Fruit fly (Drosophila melanogaster) whole organism, embryonic: ENCODE measurements around the gene mRpS2.

Experiments
- Abd-B ChIP-seq: fragments of 200-800 bp; sonication (Bioruptor generic); optimal IDR thresholded peaks from 2 replicates; lab custom pipeline; 2018; ENCODE audit warnings: missing biosample characterization, mild to moderate bottlenecking, missing genetic modification characterization, moderate library complexity
- CG11504 ChIP-seq: fragments of 200-800 bp; sonication (Bioruptor generic); optimal IDR thresholded peaks from 3 replicates; lab custom pipeline; 2019; ENCODE audit warnings: missing biosample characterization, mild to moderate bottlenecking, missing genetic modification characterization, moderate library complexity
- CG11695 ChIP-seq: fragments of 200-800 bp; sonication (Bioruptor generic); IDR thresholded peaks from 3 replicates; pipeline ENCODE4 v1.3.6; 2022; ENCODE audit warnings: missing biosample characterization, missing genetic modification characterization
- CG14667 ChIP-seq: fragments of 200-800 bp; sonication (Bioruptor generic); IDR thresholded peaks from 2 replicates; pipeline ENCODE4 v1.3.6; 2022; ENCODE audit warnings: missing biosample characterization, missing genetic modification characterization
- CG14860 ChIP-seq: fragments of 200-800 bp; sonication (Bioruptor generic); IDR thresholded peaks from 3 replicates; pipeline ENCODE4 v1.3.6; 2022; ENCODE audit warnings: missing biosample characterization, missing genetic modification characterization; ENCODE audit not compliant: partially characterized antibody
- CG15011 ChIP-seq: fragments of 200-800 bp; sonication (Bioruptor generic); optimal IDR thresholded peaks from 3 replicates; lab custom pipeline; 2018; ENCODE audit warnings: missing biosample characterization, mild to moderate bottlenecking, missing genetic modification characterization
- CG15696 ChIP-seq: fragments of 200-800 bp; sonication (Bioruptor generic); optimal IDR thresholded peaks from 2 replicates; lab custom pipeline; 2019; ENCODE audit warnings: missing biosample characterization, mild to moderate bottlenecking, missing genetic modification characterization, moderate library complexity
- CG16863 ChIP-seq: fragments of 200-800 bp; sonication (Bioruptor generic); optimal IDR thresholded peaks from 3 replicates; lab custom pipeline; 2016; ENCODE audit warnings: missing biosample characterization, missing genetic modification characterization
- CG17612 ChIP-seq: fragments of 200-800 bp; sonication (Bioruptor generic); IDR thresholded peaks from 2 replicates; pipeline ENCODE4 v1.3.6; 2022; ENCODE audit warnings: missing biosample characterization, missing genetic modification characterization
- CG17802 ChIP-seq: fragments of 200-800 bp; sonication (Bioruptor generic); optimal IDR thresholded peaks from 2 replicates; lab custom pipeline; 2018; ENCODE audit warnings: missing biosample characterization, mild to moderate bottlenecking, missing genetic modification characterization, moderate library complexity
- CG2712 ChIP-seq: fragments of 200-800 bp; optimal IDR thresholded peaks from 3 replicates; lab custom pipeline; 2019; ENCODE audit warnings: missing biosample characterization, mild to moderate bottlenecking, missing genetic modification characterization, moderate library complexity
- CG30403 ChIP-seq: fragments of 200-800 bp; sonication (Bioruptor generic); optimal IDR thresholded peaks from 3 replicates; lab custom pipeline; 2016; ENCODE audit warnings: missing biosample characterization, missing genetic modification characterization
- CG32772 ChIP-seq: fragments of 200-800 bp; sonication (Bioruptor generic); IDR thresholded peaks from 2 replicates; pipeline ENCODE4 v1.3.6; 2022; ENCODE audit warnings: missing biosample characterization, missing genetic modification characterization
- CG33213 ChIP-seq: fragments of 200-800 bp; sonication (Bioruptor generic); optimal IDR thresholded peaks from 3 replicates; lab custom pipeline; 2016; ENCODE audit warnings: missing biosample characterization, missing genetic modification characterization
- CG34422 ChIP-seq: fragments of 200-800 bp; sonication (Bioruptor generic); IDR thresholded peaks from 3 replicates; pipeline ENCODE4 v1.3.6; 2022; ENCODE audit warnings: missing biosample characterization, missing genetic modification characterization
- CG3838 ChIP-seq: fragments of 200-800 bp; sonication (Bioruptor generic); optimal IDR thresholded peaks from 3 replicates; lab custom pipeline; 2016; ENCODE audit warnings: missing biosample characterization, missing genetic modification characterization
- CG4282 ChIP-seq: fragments of 200-800 bp; sonication (Bioruptor generic); optimal IDR thresholded peaks from 2 replicates; lab custom pipeline; 2016; ENCODE audit warnings: missing biosample characterization, missing genetic modification characterization
- CG6254 ChIP-seq: fragments of 200-800 bp; sonication (Bioruptor generic); optimal IDR thresholded peaks from 3 replicates; lab custom pipeline; 2017; ENCODE audit warnings: mild to moderate bottlenecking, missing biosample characterization, missing genetic modification reagents, missing genetic modification characterization
- CG6654 ChIP-seq: fragments of 200-800 bp; sonication (Bioruptor generic); optimal IDR thresholded peaks from 2 replicates; lab custom pipeline; 2017; ENCODE audit warnings: missing biosample characterization, mild to moderate bottlenecking, missing genetic modification characterization
- CG7839 ChIP-seq: fragments of 200-800 bp; sonication (Bioruptor generic); optimal IDR thresholded peaks from 3 replicates; lab custom pipeline; 2018; ENCODE audit warnings: missing biosample characterization, mild to moderate bottlenecking, missing genetic modification characterization, moderate library complexity
- CG8478 ChIP-seq: fragments of >200 bp; optimal IDR thresholded peaks from 2 replicates; lab custom pipeline; 2018
- CG9215 ChIP-seq: fragments of 200-800 bp; sonication (Bioruptor generic); IDR thresholded peaks from 2 replicates; pipeline ENCODE4 v1.3.6; 2022; ENCODE audit warnings: missing biosample characterization, missing genetic modification characterization
- CG9797 ChIP-seq: fragments of 200-800 bp; sonication (Bioruptor generic); optimal IDR thresholded peaks from 3 replicates; lab custom pipeline; 2018; ENCODE audit warnings: missing biosample characterization, mild to moderate bottlenecking, missing genetic modification characterization
- CG9817 ChIP-seq: fragments of 200-800 bp; sonication (Bioruptor generic); optimal IDR thresholded peaks from 2 replicates; lab custom pipeline; 2018; ENCODE audit warnings: missing biosample characterization, mild to moderate bottlenecking, missing genetic modification characterization, moderate library complexity
- CHES-1-like ChIP-seq: fragments of 200-800 bp; sonication (Bioruptor generic); optimal IDR thresholded peaks from 2 replicates; lab custom pipeline; 2016; ENCODE audit warnings: missing biosample characterization, missing genetic modification characterization
- Gsc ChIP-seq: fragments of 200-800 bp; sonication (Bioruptor generic); IDR thresholded peaks from 2 replicates; pipeline ENCODE4 v1.3.6; 2022; ENCODE audit warnings: missing biosample characterization, missing genetic modification characterization
- Hr78 ChIP-seq, 2 experiments: fragments of 200-800 bp in 1 of 2; fragments of >200 bp in 1 of 2; sonication (Bioruptor generic) in 1 of 2; optimal IDR thresholded peaks; 2 replicates each; lab custom pipeline; 2017 to 2019; ENCODE audit warnings: missing biosample characterization in 2 of 2, missing genetic modification characterization in 2 of 2, mild to moderate bottlenecking in 1 of 2, moderate library complexity in 1 of 2
- Kr ChIP-seq: fragments of 200-800 bp; sonication (Bioruptor generic); optimal IDR thresholded peaks from 2 replicates; lab custom pipeline; 2017; ENCODE audit warnings: missing biosample characterization, mild to moderate bottlenecking, missing genetic modification characterization
- Meics ChIP-seq: fragments of 200-800 bp; sonication (Bioruptor generic); optimal IDR thresholded peaks from 2 replicates; lab custom pipeline; 2017; ENCODE audit warnings: missing biosample characterization, mild to moderate bottlenecking, missing genetic modification characterization
- NK7.1 ChIP-seq: fragments of 200-800 bp; sonication (Bioruptor generic); optimal IDR thresholded peaks from 3 replicates; lab custom pipeline; 2016; ENCODE audit warnings: missing biosample characterization, missing genetic modification characterization
- NfI ChIP-seq: fragments of 200-800 bp; sonication (Bioruptor generic); optimal IDR thresholded peaks from 3 replicates; lab custom pipeline; 2018; ENCODE audit warnings: missing biosample characterization, mild to moderate bottlenecking, missing genetic modification characterization, moderate library complexity
- Ravus ChIP-seq: fragments of 200-800 bp; sonication (Bioruptor generic); IDR thresholded peaks from 2 replicates; pipeline ENCODE4 v1.3.6; 2022; ENCODE audit warnings: missing biosample characterization, missing genetic modification characterization
- Rx ChIP-seq: fragments of 200-800 bp; sonication (Bioruptor generic); IDR thresholded peaks from 2 replicates; pipeline ENCODE4 v1.3.6; 2022; ENCODE audit warnings: missing biosample characterization, missing genetic modification characterization
- Sox100B ChIP-seq: fragments of 200-800 bp; sonication (Bioruptor generic); optimal IDR thresholded peaks from 3 replicates; lab custom pipeline; 2018; ENCODE audit warnings: missing biosample characterization, mild to moderate bottlenecking, missing genetic modification characterization
- ap ChIP-seq: fragments of 200-800 bp; sonication (Bioruptor generic); IDR thresholded peaks from 2 replicates; pipeline ENCODE4 v1.3.6; 2022; ENCODE audit warnings: missing biosample characterization, missing genetic modification characterization
- chinmo ChIP-seq: fragments of 200-800 bp; sonication (Bioruptor generic); IDR thresholded peaks from 4 replicates; pipeline ENCODE4 v1.3.6; 2022; ENCODE audit warnings: missing biosample characterization, missing genetic modification characterization; ENCODE audit not compliant: partially characterized antibody
- chm ChIP-seq: fragments of 200-800 bp; sonication (Bioruptor generic); IDR thresholded peaks from 2 replicates; pipeline ENCODE4 v1.3.6; 2022; ENCODE audit warnings: missing biosample characterization, missing genetic modification characterization
- croc ChIP-seq: fragments of 200-800 bp; sonication (Bioruptor generic); conservative IDR thresholded peaks from 3 replicates; pipeline ENCODE4 v1.3.6; 2022; ENCODE audit warnings: missing biosample characterization, missing genetic modification characterization
- cwo ChIP-seq: fragments of 200-800 bp; sonication (Bioruptor generic); optimal IDR thresholded peaks from 3 replicates; lab custom pipeline; 2017; ENCODE audit warnings: missing biosample characterization, missing genetic modification characterization, mild to moderate bottlenecking, moderate library complexity, missing genetic modification reagents
- disco-r ChIP-seq: fragments of 200-800 bp; sonication (Bioruptor generic); optimal IDR thresholded peaks from 2 replicates; lab custom pipeline; 2016; ENCODE audit warnings: missing biosample characterization, missing genetic modification characterization
- dysf ChIP-seq: fragments of 200-800 bp; sonication (Bioruptor generic); IDR thresholded peaks from 3 replicates; pipeline ENCODE4 v1.3.6; 2022; ENCODE audit warnings: missing biosample characterization, missing genetic modification characterization
- fd3F ChIP-seq: fragments of 200-800 bp; sonication (Bioruptor generic); optimal IDR thresholded peaks from 2 replicates; lab custom pipeline; 2018; ENCODE audit warnings: missing biosample characterization, mild to moderate bottlenecking, missing genetic modification characterization, moderate library complexity
- fu2 ChIP-seq: fragments of 200-800 bp; sonication (Bioruptor generic); optimal IDR thresholded peaks from 2 replicates; lab custom pipeline; 2016; ENCODE audit warnings: missing biosample characterization, missing genetic modification characterization
- grn ChIP-seq: fragments of 200-800 bp; sonication (Bioruptor generic); optimal IDR thresholded peaks from 3 replicates; lab custom pipeline; 2017; ENCODE audit warnings: missing biosample characterization, missing genetic modification characterization
- oc ChIP-seq: fragments of 200-800 bp; sonication (Bioruptor generic); optimal IDR thresholded peaks from 2 replicates; lab custom pipeline; 2018; ENCODE audit warnings: missing biosample characterization, mild to moderate bottlenecking, missing genetic modification characterization, moderate library complexity
- org-1 ChIP-seq: fragments of 200-800 bp; sonication (Bioruptor generic); optimal IDR thresholded peaks from 2 replicates; lab custom pipeline; 2017; ENCODE audit warnings: missing biosample characterization, missing genetic modification characterization
- pzg ChIP-seq: fragments of 200-800 bp; sonication (Bioruptor generic); optimal IDR thresholded peaks from 3 replicates; lab custom pipeline; 2018; ENCODE audit warnings: missing biosample characterization, mild to moderate bottlenecking, missing genetic modification characterization, moderate library complexity
- ranshi ChIP-seq: fragments of 200-800 bp; sonication (Bioruptor generic); IDR thresholded peaks from 2 replicates; pipeline ENCODE4 v1.3.6; 2022; ENCODE audit warnings: missing biosample characterization, missing genetic modification characterization
- tup ChIP-seq: fragments of 200-800 bp; sonication (Bioruptor generic); optimal IDR thresholded peaks from 2 replicates; lab custom pipeline; 2016; ENCODE audit warnings: missing biosample characterization, mild to moderate bottlenecking, missing genetic modification characterization, moderate library complexity

mRpS2 gene

DNA sequence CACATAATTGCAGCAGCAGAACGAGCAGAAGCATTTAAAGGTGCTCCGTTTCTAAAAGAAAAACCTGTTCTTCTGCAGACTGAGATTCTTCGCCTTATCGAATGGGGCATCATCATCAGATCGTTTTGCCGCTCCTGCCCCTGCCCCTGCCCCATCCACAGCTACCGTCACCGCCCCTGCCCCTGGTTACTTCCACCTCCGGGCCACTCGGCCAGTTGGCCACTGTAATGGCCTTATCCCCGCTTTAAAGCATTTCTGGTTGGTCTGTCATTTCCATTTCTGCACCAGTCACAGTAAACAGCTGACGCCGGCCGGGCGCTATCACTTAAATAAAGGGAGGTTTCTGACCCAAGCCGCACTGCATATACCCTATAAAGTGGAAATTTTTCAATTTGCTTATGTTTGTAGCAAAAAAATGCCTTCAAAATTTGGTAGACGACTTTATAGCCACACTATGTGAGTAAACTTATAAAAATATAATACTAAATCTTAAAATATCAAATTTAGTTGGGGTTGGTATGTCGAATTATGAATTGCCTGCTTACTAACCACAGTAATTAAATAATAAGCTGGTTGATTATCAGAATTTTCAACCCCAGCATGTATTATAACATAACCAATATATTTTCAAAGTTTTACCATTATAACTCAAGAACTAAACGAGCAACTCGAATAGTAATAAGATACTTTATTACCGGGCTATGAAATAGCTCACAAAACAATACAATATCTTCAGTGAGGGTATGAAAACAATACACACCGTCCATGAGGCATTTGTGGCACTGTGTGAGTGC lies 39.3 kb downstream of the mRpS2 start (continued):
- 0 out of 2 replicates have a peak, but pooled peaks have one; percentile 21 for TF ChIP-seq CG9215
- TF ChIP-seq CG17802 = no peak
- TF ChIP-seq CG11504 (tag; lab: Kevin White, UChicago) = peak; percentile 82
- TF ChIP-seq NfI (GFP tag; lab: Kevin White, UChicago) = peak; percentile 68
- peak; percentile 77 for TF ChIP-seq CG7839 (tag; lab: Kevin White, UChicago)
- peak; percentile 65 for TF ChIP-seq CG2712 (tag; lab: Kevin White, UChicago)
- TF ChIP-seq CG4282 (GFP tag; lab: Kevin White, UChicago) = no peak
- no peak for TF ChIP-seq Ravus (GFP tag; lab: Robert Waterston, UW)
- TF ChIP-seq croc (GFP tag; lab: Robert Waterston, UW) = 0 out of 3 replicates have a peak, but pooled peaks have one; percentile 20
- peak; percentile 25; the same call in 1 of the 2 replicates for TF ChIP-seq ranshi
- peak; percentile 31 for TF ChIP-seq fd3F (GFP tag; lab: Kevin White, UChicago)
- peak; percentile 44 for TF ChIP-seq CG9817 (tag; lab: Kevin White, UChicago)
- peak; percentile 60 for TF ChIP-seq grn (GFP tag; lab: Kevin White, UChicago)
- peak; percentile 64 for TF ChIP-seq CG15696 (tag; lab: Kevin White, UChicago)
- TF ChIP-seq CG33213 (GFP tag; lab: Kevin White, UChicago) = no peak
- TF ChIP-seq Kr = no peak
- TF ChIP-seq CG6654 (GFP tag; lab: Kevin White, UChicago) = peak; percentile 15
- peak; percentile 81 for TF ChIP-seq org-1 (GFP tag; lab: Kevin White, UChicago)
- TF ChIP-seq Rx (GFP tag; lab: Robert Waterston, UW) = no peak
- TF ChIP-seq cwo = no peak
- TF ChIP-seq pzg (GFP tag; lab: Kevin White, UChicago) = no peak
- peak; percentile 74 for TF ChIP-seq Meics (GFP tag; lab: Kevin White, UChicago)
- TF ChIP-seq CG16863 (GFP tag; lab: Kevin White, UChicago) = peak; percentile 42
- TF ChIP-seq Sox100B (GFP tag; lab: Kevin White, UChicago) = peak; percentile 84
- no peak for TF ChIP-seq CG14860
- TF ChIP-seq NK7.1 (GFP tag; lab: Kevin White, UChicago) = peak; percentile 3
- TF ChIP-seq CG15011 (GFP tag; lab: Kevin White, UChicago) = peak; percentile 25
- 0 out of 2 replicates have a peak, but pooled peaks have one; percentile 9 for TF ChIP-seq CG32772 (GFP tag; lab: Robert Waterston, UW)
- TF ChIP-seq chinmo (GFP tag; lab: Robert Waterston, UW) = no peak
- peak; percentile 81 for TF ChIP-seq dysf (GFP tag; lab: Robert Waterston, UW)
- no peak for TF ChIP-seq CG14667
- TF ChIP-seq oc = no peak
- no peak for TF ChIP-seq disco-r (GFP tag; lab: Kevin White, UChicago)
- TF ChIP-seq ap (GFP tag; lab: Robert Waterston, UW) = no peak
- TF ChIP-seq CG8478 (lab: Kevin White, UChicago) = no peak
- peak; percentile 15 for TF ChIP-seq CHES-1-like (GFP tag; lab: Kevin White, UChicago)
- TF ChIP-seq CG11695 (GFP tag; lab: Robert Waterston, UW) = peak; percentile 32; the same call in 1 of the 3 replicates
- TF ChIP-seq CG17612 (GFP tag; lab: Robert Waterston, UW) = no peak
- TF ChIP-seq Abd-B (GFP tag; lab: Kevin White, UChicago) = peak; percentile 69
- TF ChIP-seq Gsc (GFP tag; lab: Robert Waterston, UW) = no peak
- TF ChIP-seq CG30403 = peak; percentile 89
- no peak for TF ChIP-seq CG9797 (GFP tag; lab: Kevin White, UChicago)
- no peak for TF ChIP-seq chm
- no peak for TF ChIP-seq CG34422 (GFP tag; lab: Robert Waterston, UW)
- TF ChIP-seq fu2 (GFP tag; lab: Kevin White, UChicago) = peak; percentile 25
- no peak for TF ChIP-seq CG3838 (GFP tag; lab: Kevin White, UChicago)
- TF ChIP-seq CG6254 (GFP tag; lab: Kevin White, UChicago) = no peak
- TF ChIP-seq Hr78 (GFP tag; optimal IDR thresholded peaks at IDR 0.05; lab: Kevin White, UChicago) = no peak
- no peak for TF ChIP-seq tup (GFP tag; lab: Kevin White, UChicago)
